Fruit fly (Drosophila melanogaster) whole organism, prepupa: Measurements from ENCODE around the gene Hnf4.

ENCODE experiments used
- CG11294 ChIP-seq: fragments of 200-800 bp; sonication (Bioruptor generic); IDR thresholded peaks from 2 replicates; pipeline ENCODE4 v1.3.6; 2022; ENCODE audit warnings: missing biosample characterization, missing genetic modification characterization
- CG15336 ChIP-seq: fragments of 200-800 bp; sonication (Bioruptor generic); IDR thresholded peaks from 2 replicates; pipeline ENCODE4 v1.3.6; 2022; ENCODE audit warnings: missing biosample characterization, missing genetic modification characterization
- CG3032 ChIP-seq: fragments of 200-800 bp; optimal IDR thresholded peaks from 2 replicates; lab custom pipeline; 2019; ENCODE audit warnings: missing biosample characterization, mild to moderate bottlenecking, missing genetic modification characterization, moderate library complexity
- CG31627 ChIP-seq: fragments of 200-800 bp; sonication (Bioruptor generic); optimal IDR thresholded peaks from 3 replicates; lab custom pipeline; 2016; ENCODE audit warnings: missing biosample characterization, missing genetic modification characterization
- CG32006 ChIP-seq: fragments of 200-800 bp; sonication (Bioruptor generic); optimal IDR thresholded peaks from 3 replicates; lab custom pipeline; 2017; ENCODE audit warnings: missing biosample characterization, mild to moderate bottlenecking, missing genetic modification characterization
- CG34406 ChIP-seq: fragments of 200-800 bp; sonication (Bioruptor generic); optimal IDR thresholded peaks from 3 replicates; lab custom pipeline; 2016; ENCODE audit warnings: missing biosample characterization, missing genetic modification characterization
- CG3919 ChIP-seq: fragments of 200-800 bp; sonication (Bioruptor generic); optimal IDR thresholded peaks from 3 replicates; lab custom pipeline; 2016; ENCODE audit warnings: missing biosample characterization, missing genetic modification characterization
- CG4318 ChIP-seq: fragments of 200-800 bp; sonication (Bioruptor generic); optimal IDR thresholded peaks from 3 replicates; lab custom pipeline; 2017; ENCODE audit warnings: missing biosample characterization, mild to moderate bottlenecking, missing genetic modification characterization
- CG6163 ChIP-seq: fragments of 200-800 bp; sonication (Bioruptor generic); IDR thresholded peaks from 3 replicates; pipeline ENCODE4 v1.3.6; 2022; ENCODE audit warnings: missing biosample characterization, missing genetic modification characterization
- CG6276 ChIP-seq: fragments of 200-800 bp; sonication (Bioruptor generic); optimal IDR thresholded peaks from 2 replicates; lab custom pipeline; 2017; ENCODE audit warnings: missing biosample characterization, mild to moderate bottlenecking, missing genetic modification characterization
- CG6792 ChIP-seq: fragments of 200-800 bp; sonication (Bioruptor generic); optimal IDR thresholded peaks from 3 replicates; lab custom pipeline; 2016; ENCODE audit warnings: missing biosample characterization, missing genetic modification characterization
- CG6808 ChIP-seq: fragments of 200-800 bp; sonication (Bioruptor generic); optimal IDR thresholded peaks from 3 replicates; lab custom pipeline; 2017; ENCODE audit warnings: missing biosample characterization, missing genetic modification characterization, mild to moderate bottlenecking, moderate library complexity, missing genetic modification reagents
- CG7368 ChIP-seq: fragments of 200-800 bp; sonication (Bioruptor generic); optimal IDR thresholded peaks from 3 replicates; lab custom pipeline; 2016; ENCODE audit warnings: missing biosample characterization, missing genetic modification characterization
- CG8319 ChIP-seq: fragments of 200-800 bp; sonication (Bioruptor generic); optimal IDR thresholded peaks from 3 replicates; lab custom pipeline; 2016; ENCODE audit warnings: missing biosample characterization, missing genetic modification characterization
- CG8632 ChIP-seq: fragments of 200-800 bp; sonication (Bioruptor generic); optimal IDR thresholded peaks from 3 replicates; lab custom pipeline; 2016; ENCODE audit warnings: missing biosample characterization, missing genetic modification characterization
- CG9139 ChIP-seq: fragments of 200-800 bp; sonication (Bioruptor generic); optimal IDR thresholded peaks from 3 replicates; lab custom pipeline; 2017; ENCODE audit warnings: missing biosample characterization, mild to moderate bottlenecking, missing genetic modification characterization
- Eip75B ChIP-seq: fragments of 200-800 bp; sonication (Bioruptor generic); optimal IDR thresholded peaks from 3 replicates; lab custom pipeline; 2016; ENCODE audit warnings: missing biosample characterization, missing genetic modification characterization
- Eip78C ChIP-seq: fragments of 200-800 bp; sonication (Bioruptor generic); peaks from one replicate; lab custom pipeline; 2016; ENCODE audit warnings: missing biosample characterization, missing genetic modification characterization
- Eip93F ChIP-seq: fragments of 200-800 bp; sonication (Bioruptor generic); optimal IDR thresholded peaks from 2 replicates; lab custom pipeline; 2016; ENCODE audit warnings: missing biosample characterization, mild to moderate bottlenecking, missing genetic modification characterization
- Ets21C ChIP-seq: fragments of 200-800 bp; sonication (Bioruptor generic); optimal IDR thresholded peaks from 3 replicates; lab custom pipeline; 2016; ENCODE audit warnings: missing biosample characterization, missing genetic modification characterization
- Gug ChIP-seq: fragments of 200-800 bp; sonication (Bioruptor generic); IDR thresholded peaks from 2 replicates; pipeline ENCODE4 v1.3.6; 2022; ENCODE audit warnings: missing biosample characterization, missing genetic modification characterization
- Hr38 ChIP-seq: sonication (Bioruptor generic); optimal IDR thresholded peaks from 2 replicates; lab custom pipeline; 2016; ENCODE audit warnings: missing biosample characterization, missing genetic modification characterization
- Hr39 ChIP-seq: fragments of 200-800 bp; sonication (Bioruptor generic); optimal IDR thresholded peaks from 2 replicates; lab custom pipeline; 2016; ENCODE audit warnings: missing biosample characterization, missing genetic modification characterization
- Hr4 ChIP-seq: fragments of 200-800 bp; sonication (Bioruptor generic); optimal IDR thresholded peaks from 3 replicates; lab custom pipeline; 2016; ENCODE audit warnings: missing biosample characterization, missing genetic modification characterization
- Lpt ChIP-seq: fragments of 200-800 bp; sonication (Bioruptor generic); optimal IDR thresholded peaks from 3 replicates; lab custom pipeline; 2016; ENCODE audit warnings: missing biosample characterization, missing genetic modification characterization
- Met ChIP-seq: fragments of 200-800 bp; sonication (Bioruptor generic); optimal IDR thresholded peaks from 3 replicates; lab custom pipeline; 2016; ENCODE audit warnings: missing biosample characterization, missing genetic modification characterization
- OdsH ChIP-seq: fragments of 200-800 bp; sonication (Bioruptor generic); optimal IDR thresholded peaks from 3 replicates; lab custom pipeline; 2016; ENCODE audit warnings: missing biosample characterization, missing genetic modification characterization
- Smox ChIP-seq: fragments of 200-800 bp; sonication (Bioruptor generic); optimal IDR thresholded peaks from 3 replicates; lab custom pipeline; 2016; ENCODE audit warnings: missing biosample characterization, missing genetic modification characterization
- Sox14 ChIP-seq: fragments of 200-800 bp; sonication (Bioruptor generic); optimal IDR thresholded peaks from 3 replicates; lab custom pipeline; 2016; ENCODE audit warnings: missing biosample characterization, missing genetic modification characterization
- Sox15 ChIP-seq: fragments of 200-800 bp; sonication (Bioruptor generic); optimal IDR thresholded peaks from 3 replicates; lab custom pipeline; 2016; ENCODE audit warnings: missing biosample characterization, missing genetic modification characterization
- achi ChIP-seq: fragments of 200-800 bp; sonication (Bioruptor generic); optimal IDR thresholded peaks from 3 replicates; lab custom pipeline; 2016; ENCODE audit warnings: missing biosample characterization, missing genetic modification characterization
- eg ChIP-seq: fragments of 200-800 bp; sonication (Bioruptor generic); IDR thresholded peaks from 3 replicates; pipeline ENCODE4 v1.3.6; 2022; ENCODE audit warnings: missing biosample characterization, missing genetic modification characterization
- fd59A ChIP-seq: fragments of 200-800 bp; sonication (Bioruptor generic); optimal IDR thresholded peaks from 2 replicates; lab custom pipeline; 2017; ENCODE audit warnings: missing biosample characterization, mild to moderate bottlenecking, missing genetic modification characterization, missing genetic modification reagents
- fd85E ChIP-seq: fragments of 200-800 bp; sonication (Bioruptor generic); optimal IDR thresholded peaks from 3 replicates; lab custom pipeline; 2016; ENCODE audit warnings: missing biosample characterization, missing genetic modification characterization
- fkh ChIP-seq: fragments of 200-800 bp; sonication (Bioruptor generic); optimal IDR thresholded peaks from 3 replicates; lab custom pipeline; 2017; ENCODE audit warnings: missing biosample characterization, mild to moderate bottlenecking, missing genetic modification characterization, moderate library complexity
- lz ChIP-seq: fragments of 200-800 bp; sonication (Bioruptor generic); optimal IDR thresholded peaks from 3 replicates; lab custom pipeline; 2016; ENCODE audit warnings: missing biosample characterization, missing genetic modification characterization
- pdm3 ChIP-seq: fragments of 200-800 bp; sonication (Bioruptor generic); optimal IDR thresholded peaks from 3 replicates; lab custom pipeline; 2016; ENCODE audit warnings: missing biosample characterization, missing genetic modification characterization
- salr ChIP-seq, 2 experiments: fragments of 200-800 bp; sonication (Bioruptor generic); optimal IDR thresholded peaks; 3 replicates each; lab custom pipeline; 2016 to 2018; ENCODE audit warnings: missing biosample characterization in 2 of 2, missing genetic modification characterization in 2 of 2, mild to moderate bottlenecking in 1 of 2
- spab ChIP-seq: fragments of 200-800 bp; sonication (Bioruptor generic); optimal IDR thresholded peaks from 2 replicates; lab custom pipeline; 2017; ENCODE audit warnings: missing biosample characterization, mild to moderate bottlenecking, missing genetic modification characterization, missing genetic modification reagents
- svp ChIP-seq: fragments of 200-800 bp; sonication (Bioruptor generic); peaks from one replicate; lab custom pipeline; 2016; ENCODE audit warnings: missing biosample characterization, missing genetic modification characterization
- topi ChIP-seq: fragments of 200-800 bp; sonication (Bioruptor generic); optimal IDR thresholded peaks from 3 replicates; lab custom pipeline; 2016; ENCODE audit warnings: missing biosample characterization, missing genetic modification characterization
- vri ChIP-seq: fragments of 200-800 bp; sonication (Bioruptor generic); optimal IDR thresholded peaks from 3 replicates; lab custom pipeline; 2016; ENCODE audit warnings: missing biosample characterization, mild to moderate bottlenecking, missing genetic modification characterization

Hnf4 gene

dm6 chr2L:8732702-8733101 lies 23.3 kb upstream of the Hnf4 start:
- TF ChIP-seq CG6163 (peak; percentile 46; the same call in 1 of the 3 replicates), Hr39 (GFP tag; lab: Kevin White, UChicago) (peak; percentile 8), CG6276 (no peak), OdsH (peak; percentile 16), Met (GFP tag; lab: Kevin White, UChicago) (no peak), CG31627 (GFP tag; lab: Kevin White, UChicago) (peak; percentile 8), CG32006 (GFP tag; lab: Kevin White, UChicago) (peak; percentile 11), Hr4 (GFP tag; lab: Kevin White, UChicago) (peak; percentile 3), Hr38 (GFP tag; lab: Kevin White, UChicago) (no peak), Eip78C (GFP tag; lab: Kevin White, UChicago) (peak; percentile 62), Eip93F (GFP tag; lab: Kevin White, UChicago) (no peak), Gug (GFP tag; lab: Robert Waterston, UW) (peak; percentile 12; the same call in 1 of the 2 replicates)
- TF ChIP-seq, all 60 proteins: peak for 8

dm6 chr2L:8721028-8721427 lies 11.6 kb upstream of the Hnf4 start:
- peak; percentile 19 for TF ChIP-seq vri (GFP tag; lab: Kevin White, UChicago)
- no peak for TF ChIP-seq CG7368 (GFP tag; lab: Kevin White, UChicago)
- TF ChIP-seq CG3032 (tag; lab: Kevin White, UChicago): no peak
- TF ChIP-seq CG32006 (GFP tag; lab: Kevin White, UChicago): no peak
- no peak for TF ChIP-seq CG8319 (GFP tag; lab: Kevin White, UChicago)
- TF ChIP-seq achi: no peak
- no peak for TF ChIP-seq Met (GFP tag; lab: Kevin White, UChicago)

DNA sequence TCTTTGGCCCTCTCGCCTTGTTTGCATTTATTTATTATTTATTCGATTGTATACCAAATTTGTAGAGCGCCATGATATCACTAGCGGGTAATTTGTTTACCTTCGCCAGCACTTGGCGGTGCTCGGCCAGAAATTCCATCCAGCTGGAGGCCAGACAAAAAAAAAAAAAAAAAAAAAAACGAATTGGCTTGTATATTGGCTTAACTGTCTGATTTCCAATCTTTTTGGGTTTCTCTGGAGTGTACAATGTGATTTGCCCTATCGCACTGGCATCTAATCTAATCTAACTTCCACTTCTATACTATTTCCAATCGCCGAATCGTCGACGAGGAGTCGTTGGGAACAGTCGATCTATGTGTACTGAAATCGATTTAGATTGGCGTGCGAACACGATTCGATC lies 10.3 kb upstream of the Hnf4 start:
- TF ChIP-seq Met (GFP tag; lab: Kevin White, UChicago) (no peak), achi (no peak), salr (GFP tag; optimal IDR thresholded peaks at IDR 0.05; lab: Kevin White, UChicago) (no peak), Hr38 (GFP tag; lab: Kevin White, UChicago) (no peak), Hr4 (GFP tag; lab: Kevin White, UChicago) (no peak), fkh (peak; percentile 87), Eip93F (GFP tag; lab: Kevin White, UChicago) (no peak)

DNA sequence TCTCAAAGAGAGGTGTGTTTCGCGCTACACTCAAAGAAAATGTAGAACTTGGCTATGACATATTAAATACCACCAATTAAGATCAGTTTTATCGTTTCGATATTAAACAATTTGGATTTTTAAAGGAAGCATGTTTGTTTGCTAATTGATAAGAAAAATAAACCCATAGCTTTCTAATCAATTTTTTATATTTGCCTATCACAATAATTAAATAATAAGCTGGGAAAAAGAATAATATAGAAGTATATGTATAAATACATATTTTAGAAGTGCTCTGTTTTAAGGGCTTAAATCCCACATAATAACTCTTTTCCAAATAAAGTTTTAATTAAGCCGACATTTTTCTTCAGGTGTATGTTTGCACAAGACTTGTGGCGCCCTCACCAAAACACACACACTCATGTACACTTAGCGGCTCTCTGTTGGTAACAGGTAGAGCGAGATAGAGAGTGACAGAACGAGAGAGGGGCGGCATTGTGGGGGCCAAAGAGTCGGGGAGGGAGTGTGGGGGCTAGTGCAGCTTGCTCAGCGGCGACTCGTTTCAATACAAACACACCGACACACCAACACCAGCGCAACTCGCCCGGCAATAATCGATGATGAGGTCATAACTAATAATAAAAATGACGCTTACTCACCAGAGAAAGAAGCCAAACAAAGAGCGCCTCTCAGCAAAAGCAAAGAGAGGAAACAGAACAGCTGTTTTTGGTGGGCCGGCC lies 8.4 kb upstream of the Hnf4 start:
- TF ChIP-seq Lpt (GFP tag; lab: Kevin White, UChicago) (peak; percentile 91), topi (peak; percentile 86), fkh (peak; percentile 98), spab (GFP tag; lab: Kevin White, UChicago) (peak; percentile 87), Gug (GFP tag; lab: Robert Waterston, UW) (peak; percentile 69), Met (GFP tag; lab: Kevin White, UChicago) (peak; percentile 90), CG32006 (GFP tag; lab: Kevin White, UChicago) (peak; percentile 97), lz (GFP tag; lab: Kevin White, UChicago) (peak; percentile 89), CG8632 (GFP tag; lab: Kevin White, UChicago) (peak; percentile 93), CG6808 (GFP tag; lab: Kevin White, UChicago) (peak; percentile 89), Smox (GFP tag; lab: Kevin White, UChicago) (peak; percentile 89), CG34406 (GFP tag; lab: Kevin White, UChicago) (peak; percentile 92), CG3032 (tag; lab: Kevin White, UChicago) (peak; percentile 90), CG7368 (GFP tag; lab: Kevin White, UChicago) (peak; percentile 79), Ets21C (GFP tag; lab: Kevin White, UChicago) (peak; percentile 75), CG31627 (GFP tag; lab: Kevin White, UChicago) (peak; percentile 82), CG6163 (peak; percentile 84), Sox14 (peak; percentile 75), CG11294 (peak; percentile 77; the same call in 1 of the 2 replicates), fd85E (peak; percentile 44), CG9139 (peak; percentile 65), Hr39 (GFP tag; lab: Kevin White, UChicago) (peak; percentile 80), eg (GFP tag; lab: Robert Waterston, UW) (peak; percentile 78), pdm3 (GFP tag; lab: Kevin White, UChicago) (peak; percentile 91), Hr4 (GFP tag; lab: Kevin White, UChicago) (peak; percentile 93), fd59A (GFP tag; lab: Kevin White, UChicago) (peak; percentile 93), svp (GFP tag; lab: Kevin White, UChicago) (peak; percentile 83), CG15336 (GFP tag; lab: Robert Waterston, UW) (peak; percentile 89), Eip75B (GFP tag; lab: Kevin White, UChicago) (peak; percentile 85), CG4318 (GFP tag; lab: Kevin White, UChicago) (peak; percentile 91), Sox15 (GFP tag; lab: Kevin White, UChicago) (peak; percentile 81), CG3919 (GFP tag; lab: Kevin White, UChicago) (peak; percentile 91), Eip93F (GFP tag; lab: Kevin White, UChicago) (no peak), OdsH (peak; percentile 94), CG6792 (GFP tag; lab: Kevin White, UChicago) (peak; percentile 89), CG8319 (GFP tag; lab: Kevin White, UChicago) (peak; percentile 80)
